Fruit fly (Drosophila melanogaster) whole organism, embryonic: ENCODE data around the gene CG34353.
A peak's percentile ranks its signal among the peaks of the same experiment; 100 is the strongest.

Source experiments
- Awh ChIP-seq: fragments of 200-800 bp; sonication (Bioruptor generic); IDR thresholded peaks from 2 replicates; pipeline ENCODE4, ENCODE4 v1.3.6; 2022; ENCODE audit warnings: missing biosample characterization, missing genetic modification characterization
- C15 ChIP-seq: fragments of 200-800 bp; sonication (Bioruptor generic); IDR thresholded peaks from 3 replicates; pipeline ENCODE4 v1.3.6; 2022; ENCODE audit warnings: missing biosample characterization, missing genetic modification characterization
- CG11093 ChIP-seq: fragments of 200-800 bp; sonication (Bioruptor generic); IDR thresholded peaks from 3 replicates; pipeline ENCODE4 v1.3.6; 2022; ENCODE audit warnings: missing biosample characterization, missing genetic modification characterization
- CG13894 ChIP-seq: fragments of 200-800 bp; sonication (Bioruptor generic); optimal IDR thresholded peaks from 3 replicates; lab custom pipeline; 2018; ENCODE audit warnings: missing biosample characterization, mild to moderate bottlenecking, missing genetic modification characterization, moderate library complexity
- CG15696 ChIP-seq: fragments of 200-800 bp; sonication (Bioruptor generic); optimal IDR thresholded peaks from 2 replicates; lab custom pipeline; 2019; ENCODE audit warnings: missing biosample characterization, mild to moderate bottlenecking, missing genetic modification characterization, moderate library complexity
- CG17186 ChIP-seq: fragments of 200-800 bp; sonication (Bioruptor generic); optimal IDR thresholded peaks from 3 replicates; lab custom pipeline; 2017; ENCODE audit warnings: missing biosample characterization, missing genetic modification reagents, missing genetic modification characterization
- CG17568 ChIP-seq: fragments of 200-800 bp; sonication (Bioruptor generic); optimal IDR thresholded peaks from 2 replicates; lab custom pipeline; 2018; ENCODE audit warnings: missing biosample characterization, mild to moderate bottlenecking, missing genetic modification characterization, moderate library complexity
- CG17612 ChIP-seq: fragments of 200-800 bp; sonication (Bioruptor generic); IDR thresholded peaks from 2 replicates; pipeline ENCODE4 v1.3.6; 2022; ENCODE audit warnings: missing biosample characterization, missing genetic modification characterization
- CG18262 ChIP-seq: fragments of 200-800 bp; optimal IDR thresholded peaks from 3 replicates; lab custom pipeline; 2019; ENCODE audit warnings: missing biosample characterization, mild to moderate bottlenecking, missing genetic modification characterization, moderate library complexity
- CG1832 ChIP-seq: fragments of 200-800 bp; sonication (Bioruptor generic); optimal IDR thresholded peaks from 2 replicates; lab custom pipeline; 2017; ENCODE audit warnings: missing biosample characterization, mild to moderate bottlenecking, missing genetic modification characterization, inconsistent platforms
- CG18476 ChIP-seq: fragments of 200-800 bp; sonication (Bioruptor generic); optimal IDR thresholded peaks from 2 replicates; lab custom pipeline; 2016; ENCODE audit warnings: missing biosample characterization, mild to moderate bottlenecking, missing genetic modification characterization
- CG18764 ChIP-seq: fragments of 200-800 bp; sonication (Bioruptor generic); optimal IDR thresholded peaks from 3 replicates; lab custom pipeline; 2016; ENCODE audit warnings: missing biosample characterization, missing genetic modification characterization
- CG2120 ChIP-seq: fragments of 200-800 bp; sonication (Bioruptor generic); optimal IDR thresholded peaks from 3 replicates; lab custom pipeline; 2016; ENCODE audit warnings: missing biosample characterization, missing genetic modification characterization
- CG3065 ChIP-seq: fragments of 200-800 bp; sonication (Bioruptor generic); optimal IDR thresholded peaks from 2 replicates; lab custom pipeline; 2016; ENCODE audit warnings: missing biosample characterization, missing genetic modification characterization
- CG32767 ChIP-seq: fragments of 200-800 bp; sonication (Bioruptor generic); IDR thresholded peaks from 2 replicates; pipeline ENCODE4 v1.3.6; 2022; ENCODE audit warnings: missing biosample characterization, missing genetic modification characterization
- CG3838 ChIP-seq: fragments of 200-800 bp; sonication (Bioruptor generic); optimal IDR thresholded peaks from 3 replicates; lab custom pipeline; 2016; ENCODE audit warnings: missing biosample characterization, missing genetic modification characterization
- CG6765 ChIP-seq: fragments of 200-800 bp; sonication (Bioruptor generic); optimal IDR thresholded peaks from 3 replicates; lab custom pipeline; 2017; ENCODE audit warnings: missing biosample characterization, mild to moderate bottlenecking, missing genetic modification characterization
- CG6854 ChIP-seq: fragments of 200-800 bp; sonication (Bioruptor generic); optimal IDR thresholded peaks from 3 replicates; lab custom pipeline; 2017; ENCODE audit warnings: missing biosample characterization, mild to moderate bottlenecking, missing genetic modification characterization
- CG7271 ChIP-seq: fragments of 200-800 bp; sonication (Bioruptor generic); optimal IDR thresholded peaks from 2 replicates; lab custom pipeline; 2018; ENCODE audit warnings: missing biosample characterization, mild to moderate bottlenecking, missing genetic modification characterization, moderate library complexity
- Deaf1 ChIP-seq: fragments of 200-800 bp; optimal IDR thresholded peaks from 3 replicates; lab custom pipeline; 2019; ENCODE audit warnings: missing biosample characterization, mild to moderate bottlenecking, missing genetic modification characterization, moderate library complexity
- Fer3 ChIP-seq: fragments of 200-800 bp; sonication (Bioruptor generic); optimal IDR thresholded peaks from 2 replicates; lab custom pipeline; 2018; ENCODE audit warnings: missing biosample characterization, mild to moderate bottlenecking, missing genetic modification characterization, moderate library complexity
- Lpt ChIP-seq: fragments of >200 bp; optimal IDR thresholded peaks from 2 replicates; lab custom pipeline; 2018; ENCODE audit warnings: missing biosample characterization, missing genetic modification characterization
- Meics ChIP-seq: fragments of 200-800 bp; sonication (Bioruptor generic); optimal IDR thresholded peaks from 2 replicates; lab custom pipeline; 2017; ENCODE audit warnings: missing biosample characterization, mild to moderate bottlenecking, missing genetic modification characterization
- Mes4 ChIP-seq: fragments of 200-800 bp; sonication (Bioruptor generic); optimal IDR thresholded peaks from 2 replicates; lab custom pipeline; 2016; ENCODE audit warnings: missing biosample characterization, missing genetic modification characterization
- Myb ChIP-seq: fragments of 200-800 bp; sonication (Bioruptor generic); optimal IDR thresholded peaks from 2 replicates; lab custom pipeline; 2016; ENCODE audit warnings: missing biosample characterization, missing genetic modification characterization
- NC2β ChIP-seq: fragments of 200-800 bp; sonication (Bioruptor generic); optimal IDR thresholded peaks from 2 replicates; lab custom pipeline; 2016; ENCODE audit warnings: missing biosample characterization, missing genetic modification characterization
- NfI ChIP-seq: fragments of 200-800 bp; sonication (Bioruptor generic); optimal IDR thresholded peaks from 3 replicates; lab custom pipeline; 2018; ENCODE audit warnings: missing biosample characterization, mild to moderate bottlenecking, missing genetic modification characterization, moderate library complexity
- Oaz ChIP-seq: fragments of 200-800 bp; sonication (Bioruptor generic); IDR thresholded peaks from 2 replicates; pipeline ENCODE4 v1.3.6; 2022; ENCODE audit warnings: missing biosample characterization, missing genetic modification characterization
- Optix ChIP-seq: fragments of 200-800 bp; sonication (Bioruptor generic); IDR thresholded peaks from 3 replicates; pipeline ENCODE4 v1.3.6; 2022; ENCODE audit warnings: missing biosample characterization, missing genetic modification characterization
- Sry-β ChIP-seq: fragments of 200-800 bp; sonication (Bioruptor generic); optimal IDR thresholded peaks from 2 replicates; lab custom pipeline; 2018; ENCODE audit warnings: missing biosample characterization, mild to moderate bottlenecking, missing genetic modification characterization, moderate library complexity
- Ssrp ChIP-seq: fragments of 200-800 bp; sonication (Bioruptor generic); optimal IDR thresholded peaks from 2 replicates; lab custom pipeline; 2018; ENCODE audit warnings: missing biosample characterization, mild to moderate bottlenecking, missing genetic modification characterization, moderate library complexity
- Xrp1 ChIP-seq: fragments of 200-800 bp; sonication (Bioruptor generic); IDR thresholded peaks from 2 replicates; pipeline ENCODE4 v1.3.6; 2022; ENCODE audit warnings: missing biosample characterization, missing genetic modification characterization
- az2 ChIP-seq: fragments of 200-800 bp; sonication (Bioruptor generic); optimal IDR thresholded peaks from 3 replicates; lab custom pipeline; 2016; ENCODE audit warnings: missing biosample characterization, missing genetic modification characterization
- dm ChIP-seq: fragments of 200-800 bp; sonication (Bioruptor generic); optimal IDR thresholded peaks from 3 replicates; lab custom pipeline; 2016; ENCODE audit warnings: missing biosample characterization, missing genetic modification characterization
- en ChIP-seq: fragments of 200-800 bp; sonication (Bioruptor generic); optimal IDR thresholded peaks from 2 replicates; lab custom pipeline; 2016; ENCODE audit warnings: missing biosample characterization, missing genetic modification characterization
- ind ChIP-seq: fragments of 200-800 bp; sonication (Bioruptor generic); optimal IDR thresholded peaks from 3 replicates; lab custom pipeline; 2016; ENCODE audit warnings: missing biosample characterization, missing genetic modification characterization
- mirr ChIP-seq: fragments of 200-800 bp; sonication (Bioruptor generic); optimal IDR thresholded peaks from 3 replicates; lab custom pipeline; 2018; ENCODE audit warnings: missing biosample characterization, mild to moderate bottlenecking, missing genetic modification characterization
- otp ChIP-seq: fragments of 200-800 bp; sonication (Bioruptor generic); IDR thresholded peaks from 3 replicates; pipeline ENCODE4, ENCODE4 v1.3.6; 2022; ENCODE audit warnings: missing biosample characterization, missing genetic modification characterization
- pfk ChIP-seq: fragments of 200-800 bp; sonication (Bioruptor generic); optimal IDR thresholded peaks from 2 replicates; lab custom pipeline; 2018; ENCODE audit warnings: missing biosample characterization, mild to moderate bottlenecking, missing genetic modification characterization, moderate library complexity
- pho ChIP-seq: fragments of 200-800 bp; sonication (Bioruptor generic); optimal IDR thresholded peaks from 2 replicates; lab custom pipeline; 2016; ENCODE audit warnings: missing biosample characterization, missing genetic modification characterization
- pita ChIP-seq: fragments of 200-800 bp; sonication (Bioruptor generic); optimal IDR thresholded peaks from 2 replicates; lab custom pipeline; 2017; ENCODE audit warnings: missing biosample characterization, mild to moderate bottlenecking, missing genetic modification characterization
- sens-2 ChIP-seq: fragments of 200-800 bp; sonication (Bioruptor generic); IDR thresholded peaks from 2 replicates; pipeline ENCODE4 v1.3.6; 2022; ENCODE audit warnings: missing biosample characterization, missing genetic modification characterization
- sima ChIP-seq: fragments of 200-800 bp; sonication (Bioruptor generic); optimal IDR thresholded peaks from 2 replicates; lab custom pipeline; 2016; ENCODE audit warnings: missing biosample characterization, missing genetic modification characterization
- slou ChIP-seq: fragments of 200-800 bp; sonication (Bioruptor generic); optimal IDR thresholded peaks from 3 replicates; lab custom pipeline; 2016; ENCODE audit warnings: missing biosample characterization, missing genetic modification characterization
- tin ChIP-seq: fragments of 200-800 bp; sonication (Bioruptor generic); optimal IDR thresholded peaks from 3 replicates; lab custom pipeline; 2016; ENCODE audit warnings: missing biosample characterization, missing genetic modification characterization
- tio ChIP-seq: fragments of 200-800 bp; sonication (Bioruptor generic); optimal IDR thresholded peaks from 2 replicates; lab custom pipeline; 2017; ENCODE audit warnings: missing biosample characterization, missing genetic modification characterization, inconsistent platforms
- twi ChIP-seq: fragments of 200-800 bp; optimal IDR thresholded peaks from 2 replicates; lab custom pipeline; 2019; ENCODE audit warnings: missing biosample characterization, mild to moderate bottlenecking, missing genetic modification characterization, moderate library complexity
- tx ChIP-seq: fragments of 200-800 bp; sonication (Bioruptor generic); optimal IDR thresholded peaks from 2 replicates; lab custom pipeline; 2016; ENCODE audit warnings: missing biosample characterization, missing genetic modification characterization
- vvl ChIP-seq: fragments of 200-800 bp; sonication (Bioruptor generic); IDR thresholded peaks from 2 replicates; pipeline ENCODE4 v1.3.6; 2022; ENCODE audit warnings: missing biosample characterization, missing genetic modification characterization
- wdn ChIP-seq: fragments of 200-800 bp; sonication (Bioruptor generic); IDR thresholded peaks from 2 replicates; pipeline ENCODE4 v1.3.6; 2022; ENCODE audit warnings: missing biosample characterization, missing genetic modification characterization

CG34353 gene

DNA sequence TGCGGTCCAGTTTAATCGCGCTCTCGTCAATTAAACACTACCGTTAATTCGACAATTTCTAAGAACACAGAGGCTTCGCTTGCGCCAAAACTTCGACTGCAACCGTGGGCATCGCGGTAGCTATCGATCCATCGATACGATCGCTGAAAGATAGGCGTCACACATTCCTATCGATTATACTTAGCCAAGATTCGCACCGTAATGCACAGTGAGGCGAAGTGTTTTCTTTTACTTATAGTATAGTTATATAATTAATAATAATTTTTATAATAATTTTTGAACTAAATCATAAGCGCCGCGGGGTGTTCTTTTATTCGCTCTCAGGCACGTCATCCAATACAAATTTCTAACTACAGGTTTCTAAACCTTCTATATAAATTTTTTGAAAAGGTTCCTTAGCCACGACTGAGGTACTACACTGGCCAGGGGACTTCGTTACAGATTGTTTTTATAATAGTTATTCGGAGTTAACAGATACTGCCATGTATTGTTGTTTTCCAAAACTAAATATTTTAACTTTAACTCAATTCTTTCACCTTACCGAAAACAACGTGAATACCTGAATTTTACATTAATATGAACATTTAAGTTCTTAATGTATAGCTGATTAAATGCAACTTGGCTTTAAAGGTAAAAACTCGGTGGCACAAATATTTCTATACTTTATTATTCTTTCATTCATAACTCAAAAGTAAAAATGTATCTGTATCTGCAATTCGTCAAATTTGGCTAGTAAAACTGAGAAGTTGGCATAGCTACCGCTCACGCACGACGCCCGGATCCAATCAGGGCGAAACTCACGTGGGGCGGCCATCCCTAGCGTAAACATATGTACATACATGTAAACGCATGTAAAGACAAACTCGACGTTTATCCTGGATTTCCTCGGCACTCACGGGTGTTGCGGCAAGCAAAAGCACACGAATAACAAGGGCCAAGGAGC lies 32.4 kb upstream of the CG34353 start, which contains the start of the genes NSD and BOD1 (continued):
- peak; percentile 39 for TF ChIP-seq Fer3 (tag; lab: Kevin White, UChicago)
- peak; percentile 62 for TF ChIP-seq CG18262 (tag; lab: Kevin White, UChicago)
- TF ChIP-seq sima (GFP tag; lab: Kevin White, UChicago) = no peak
- TF ChIP-seq twi (tag; lab: Kevin White, UChicago) = no peak
- TF ChIP-seq slou = peak; percentile 42
- peak; percentile 46 for TF ChIP-seq Ssrp (tag; lab: Kevin White, UChicago)
- TF ChIP-seq vvl (GFP tag; lab: Robert Waterston, UW) = peak; percentile 79
- TF ChIP-seq pho (GFP tag; lab: Kevin White, UChicago) = no peak
- TF ChIP-seq Xrp1 (GFP tag; lab: Robert Waterston, UW) = peak; percentile 72
- peak; percentile 53 for TF ChIP-seq Meics
- peak; percentile 44 for TF ChIP-seq CG2120
- TF ChIP-seq Lpt (GFP tag; lab: Kevin White, UChicago) = no peak
- TF ChIP-seq NfI (GFP tag; lab: Kevin White, UChicago) = peak; percentile 63
- TF ChIP-seq tio (GFP tag; lab: Kevin White, UChicago) = no peak
- no peak for TF ChIP-seq CG11093 (GFP tag; lab: Robert Waterston, UW)
- TF ChIP-seq tin (GFP tag; lab: Kevin White, UChicago) = peak; percentile 64
- TF ChIP-seq Deaf1 (tag; lab: Kevin White, UChicago) = peak; percentile 0
- TF ChIP-seq Awh (GFP tag; lab: Robert Waterston, UW) = no peak
- peak; percentile 55; the same call in 1 of the 3 replicates for TF ChIP-seq Optix (GFP tag; lab: Robert Waterston, UW)
- TF ChIP-seq az2 (GFP tag; lab: Kevin White, UChicago) = peak; percentile 57
- TF ChIP-seq tx (GFP tag; lab: Kevin White, UChicago) = no peak
- no peak for TF ChIP-seq Mes4 (GFP tag; lab: Kevin White, UChicago)
- TF ChIP-seq Oaz (GFP tag; lab: Robert Waterston, UW) = peak; percentile 17; the same call in 1 of the 2 replicates
- peak; percentile 51 for TF ChIP-seq CG17186
- TF ChIP-seq CG7271 (tag; lab: Kevin White, UChicago) = no peak
- TF ChIP-seq CG18476 (GFP tag; lab: Kevin White, UChicago) = no peak
- TF ChIP-seq CG17612 (GFP tag; lab: Robert Waterston, UW) = no peak
- TF ChIP-seq CG6854 (GFP tag; lab: Kevin White, UChicago) = no peak
- TF ChIP-seq CG15696 (tag; lab: Kevin White, UChicago) = peak; percentile 55
- TF ChIP-seq Myb (GFP tag; lab: Kevin White, UChicago) = peak; percentile 44
- peak; percentile 43 for TF ChIP-seq pita (GFP tag; lab: Kevin White, UChicago)
- no peak for TF ChIP-seq en (GFP tag; lab: Kevin White, UChicago)
- no peak for TF ChIP-seq CG17568 (GFP tag; lab: Kevin White, UChicago)
- TF ChIP-seq pfk = no peak
- TF ChIP-seq NC2β (GFP tag; lab: Kevin White, UChicago) = no peak
- no peak for TF ChIP-seq CG32767 (GFP tag; lab: Robert Waterston, UW)
- peak; percentile 90 for TF ChIP-seq Sry-β (GFP tag; lab: Kevin White, UChicago)
- TF ChIP-seq CG1832 (GFP tag; lab: Kevin White, UChicago) = no peak
- no peak for TF ChIP-seq sens-2 (GFP tag; lab: Robert Waterston, UW)
- TF ChIP-seq ind (GFP tag; lab: Kevin White, UChicago) = peak; percentile 52
- peak; percentile 42 for TF ChIP-seq mirr (GFP tag; lab: Kevin White, UChicago)
- no peak for TF ChIP-seq otp (GFP tag; lab: Robert Waterston, UW)
- TF ChIP-seq CG3065 (GFP tag; lab: Kevin White, UChicago) = no peak
- no peak for TF ChIP-seq CG13894 (tag; lab: Kevin White, UChicago)
- TF ChIP-seq CG6765 (GFP tag; lab: Kevin White, UChicago) = no peak
- TF ChIP-seq wdn = peak; percentile 53
- TF ChIP-seq CG3838 = no peak
- TF ChIP-seq CG18764 = no peak
- peak; percentile 4 for TF ChIP-seq dm (GFP tag; lab: Kevin White, UChicago)
- TF ChIP-seq C15 (GFP tag; lab: Robert Waterston, UW) = 0 out of 3 replicates have a peak, but pooled peaks have one; percentile 31
